Fruit fly (Drosophila melanogaster) whole organism, embryonic: Measurements from ENCODE around the gene CG5191.

Experiments
- Ada2b ChIP-seq: fragments of 200-800 bp; sonication (Bioruptor generic); IDR thresholded peaks from 2 replicates; pipeline ENCODE4 v1.3.6; 2022; ENCODE audit warnings: missing biosample characterization, missing genetic modification characterization
- Adf1 ChIP-seq: fragments of 200-800 bp; sonication (Bioruptor generic); IDR thresholded peaks from 2 replicates; pipeline ENCODE4 v1.3.6; 2022; ENCODE audit warnings: missing biosample characterization, missing genetic modification characterization
- Atf-2 ChIP-seq: fragments of 200-800 bp; sonication (Bioruptor generic); optimal IDR thresholded peaks from 2 replicates; lab custom pipeline; 2016; ENCODE audit warnings: missing biosample characterization, missing genetic modification characterization
- Bdp1 ChIP-seq: fragments of 200-800 bp; sonication (Bioruptor generic); optimal IDR thresholded peaks from 3 replicates; lab custom pipeline; 2016; ENCODE audit warnings: missing biosample characterization, missing genetic modification characterization
- Bgb ChIP-seq: fragments of 200-800 bp; sonication (Bioruptor generic); IDR thresholded peaks from 2 replicates; pipeline ENCODE4 v1.3.6; 2022; ENCODE audit warnings: missing biosample characterization, missing genetic modification characterization; ENCODE audit not compliant: partially characterized antibody
- Blimp-1 ChIP-seq: fragments of 200-800 bp; sonication (Bioruptor generic); optimal IDR thresholded peaks from 3 replicates; lab custom pipeline; 2018; ENCODE audit warnings: missing biosample characterization, missing genetic modification characterization, mild to moderate bottlenecking, moderate library complexity, missing genetic modification reagents
- Bteb2 ChIP-seq: fragments of 200-800 bp; sonication (Bioruptor generic); optimal IDR thresholded peaks from 2 replicates; lab custom pipeline; 2016; ENCODE audit warnings: missing biosample characterization, missing genetic modification characterization
- CG11247 ChIP-seq: fragments of 200-800 bp; sonication (Bioruptor generic); IDR thresholded peaks from 2 replicates; pipeline ENCODE4 v1.3.6; 2022; ENCODE audit warnings: missing biosample characterization, missing genetic modification characterization
- CG11398 ChIP-seq: fragments of 200-800 bp; sonication (Bioruptor generic); optimal IDR thresholded peaks from 2 replicates; lab custom pipeline; 2016; ENCODE audit warnings: missing biosample characterization, missing genetic modification characterization
- CG12071 ChIP-seq: fragments of 200-800 bp; sonication (Bioruptor generic); optimal IDR thresholded peaks from 3 replicates; lab custom pipeline; 2018; ENCODE audit warnings: missing biosample characterization, mild to moderate bottlenecking, missing genetic modification characterization
- CG12104 ChIP-seq: fragments of 200-800 bp; sonication (Bioruptor generic); optimal IDR thresholded peaks from 3 replicates; lab custom pipeline; 2016; ENCODE audit warnings: missing biosample characterization, missing genetic modification characterization
- CG12659 ChIP-seq: fragments of 200-800 bp; sonication (Bioruptor generic); optimal IDR thresholded peaks from 3 replicates; lab custom pipeline; 2017; ENCODE audit warnings: mild to moderate bottlenecking, missing biosample characterization, missing genetic modification reagents, missing genetic modification characterization
- CG12769 ChIP-seq: fragments of 200-800 bp; sonication (Bioruptor generic); optimal IDR thresholded peaks from 2 replicates; lab custom pipeline; 2019; ENCODE audit warnings: missing biosample characterization, mild to moderate bottlenecking, missing genetic modification characterization, moderate library complexity
- CG13894 ChIP-seq: fragments of 200-800 bp; sonication (Bioruptor generic); optimal IDR thresholded peaks from 3 replicates; lab custom pipeline; 2018; ENCODE audit warnings: missing biosample characterization, mild to moderate bottlenecking, missing genetic modification characterization, moderate library complexity
- CG14710 ChIP-seq: fragments of 200-800 bp; sonication (Bioruptor generic); optimal IDR thresholded peaks from 3 replicates; lab custom pipeline; 2019; ENCODE audit warnings: missing biosample characterization, mild to moderate bottlenecking, missing genetic modification characterization, moderate library complexity
- CG1529 ChIP-seq: fragments of 200-800 bp; sonication (Bioruptor generic); optimal IDR thresholded peaks from 3 replicates; lab custom pipeline; 2018; ENCODE audit warnings: missing biosample characterization, missing genetic modification characterization
- CG16815 ChIP-seq: fragments of 200-800 bp; sonication (Bioruptor generic); optimal IDR thresholded peaks from 3 replicates; lab custom pipeline; 2017; ENCODE audit warnings: missing biosample characterization, mild to moderate bottlenecking, missing genetic modification characterization
- CG17612 ChIP-seq: fragments of 200-800 bp; sonication (Bioruptor generic); IDR thresholded peaks from 2 replicates; pipeline ENCODE4 v1.3.6; 2022; ENCODE audit warnings: missing biosample characterization, missing genetic modification characterization
- CG18764 ChIP-seq: fragments of 200-800 bp; sonication (Bioruptor generic); optimal IDR thresholded peaks from 3 replicates; lab custom pipeline; 2016; ENCODE audit warnings: missing biosample characterization, missing genetic modification characterization
- CG3163 ChIP-seq: fragments of 200-800 bp; sonication (Bioruptor generic); optimal IDR thresholded peaks from 3 replicates; lab custom pipeline; 2016; ENCODE audit warnings: missing biosample characterization, missing genetic modification characterization
- CG7357 ChIP-seq: fragments of 200-800 bp; sonication (Bioruptor generic); IDR thresholded peaks from 3 replicates; pipeline ENCODE4 v1.3.6; 2022; ENCODE audit warnings: missing biosample characterization, missing genetic modification characterization
- CG7963 ChIP-seq: fragments of 200-800 bp; sonication (Bioruptor generic); IDR thresholded peaks from 3 replicates; pipeline ENCODE4 v1.3.6; 2022; ENCODE audit warnings: missing biosample characterization, missing genetic modification characterization; ENCODE audit not compliant: partially characterized antibody
- CG8281 ChIP-seq: fragments of 200-800 bp; sonication (Bioruptor generic); optimal IDR thresholded peaks from 2 replicates; lab custom pipeline; 2018; ENCODE audit warnings: missing biosample characterization, mild to moderate bottlenecking, missing genetic modification characterization, moderate library complexity
- CG8290 ChIP-seq, 3 experiments: fragments of 200-800 bp; sonication (Bioruptor generic); optimal IDR thresholded peaks; 2 replicates each; lab custom pipeline; 2016 to 2019; ENCODE audit warnings: missing biosample characterization in 3 of 3, missing genetic modification characterization in 3 of 3, mild to moderate bottlenecking in 2 of 3, moderate library complexity in 1 of 3
- CG9876 ChIP-seq: fragments of 200-800 bp; sonication (Bioruptor generic); optimal IDR thresholded peaks from 2 replicates; lab custom pipeline; 2016; ENCODE audit warnings: missing biosample characterization, missing genetic modification characterization
- Chrac-16 ChIP-seq: fragments of 200-800 bp; sonication (Bioruptor generic); optimal IDR thresholded peaks from 3 replicates; lab custom pipeline; 2016; ENCODE audit warnings: missing biosample characterization, missing genetic modification characterization
- Dek ChIP-seq: fragments of 200-800 bp; sonication (Bioruptor generic); optimal IDR thresholded peaks from 3 replicates; lab custom pipeline; 2019; ENCODE audit warnings: missing biosample characterization, mild to moderate bottlenecking, missing genetic modification characterization, moderate library complexity
- Dip3 ChIP-seq: fragments of 200-800 bp; sonication (Bioruptor generic); optimal IDR thresholded peaks from 3 replicates; lab custom pipeline; 2016; ENCODE audit warnings: missing biosample characterization, missing genetic modification characterization
- Elba2 ChIP-seq: fragments of 200-800 bp; sonication (Bioruptor generic); optimal IDR thresholded peaks from 3 replicates; lab custom pipeline; 2016; ENCODE audit warnings: missing biosample characterization, missing genetic modification characterization
- GATAe ChIP-seq: fragments of 200-800 bp; sonication (Bioruptor generic); conservative IDR thresholded peaks from 2 replicates; pipeline ENCODE4 v1.3.6; 2022; ENCODE audit warnings: missing biosample characterization, missing genetic modification characterization
- HHEX ChIP-seq: fragments of 200-800 bp; sonication (Bioruptor generic); optimal IDR thresholded peaks from 3 replicates; lab custom pipeline; 2017; ENCODE audit warnings: missing biosample characterization, mild to moderate bottlenecking, missing genetic modification characterization, missing genetic modification reagents
- Hmx ChIP-seq: fragments of 200-800 bp; sonication (Bioruptor generic); optimal IDR thresholded peaks from 2 replicates; lab custom pipeline; 2016; ENCODE audit warnings: missing biosample characterization, missing genetic modification characterization
- Lpt ChIP-seq: fragments of >200 bp; optimal IDR thresholded peaks from 2 replicates; lab custom pipeline; 2018; ENCODE audit warnings: missing biosample characterization, missing genetic modification characterization
- Sry-β ChIP-seq: fragments of 200-800 bp; sonication (Bioruptor generic); optimal IDR thresholded peaks from 2 replicates; lab custom pipeline; 2018; ENCODE audit warnings: missing biosample characterization, mild to moderate bottlenecking, missing genetic modification characterization, moderate library complexity
- ac ChIP-seq: fragments of 200-800 bp; sonication (Bioruptor generic); optimal IDR thresholded peaks from 3 replicates; lab custom pipeline; 2017; ENCODE audit warnings: missing biosample characterization, mild to moderate bottlenecking, missing genetic modification characterization
- corto ChIP-seq: fragments of 200-800 bp; sonication (Bioruptor generic); optimal IDR thresholded peaks from 2 replicates; lab custom pipeline; 2016; ENCODE audit warnings: missing biosample characterization, mild to moderate bottlenecking, missing genetic modification characterization, moderate library complexity
- gt ChIP-seq: fragments of 200-800 bp; sonication (Bioruptor generic); IDR thresholded peaks from 2 replicates; pipeline ENCODE4 v1.3.6; 2022; ENCODE audit warnings: missing biosample characterization, missing genetic modification characterization
- her ChIP-seq: fragments of 200-800 bp; sonication (Bioruptor generic); optimal IDR thresholded peaks from 2 replicates; lab custom pipeline; 2016; ENCODE audit warnings: missing biosample characterization, missing genetic modification characterization
- jigr1 ChIP-seq: fragments of 200-800 bp; sonication (Bioruptor generic); IDR thresholded peaks from 3 replicates; pipeline ENCODE4 v1.3.6; 2022; ENCODE audit warnings: missing biosample characterization, missing genetic modification characterization
- knrl ChIP-seq: fragments of 200-800 bp; sonication (Bioruptor generic); IDR thresholded peaks from 3 replicates; pipeline ENCODE4 v1.3.6; 2022; ENCODE audit warnings: missing biosample characterization, missing genetic modification characterization; ENCODE audit not compliant: partially characterized antibody
- mam ChIP-seq: fragments of 200-800 bp; sonication (Bioruptor generic); optimal IDR thresholded peaks from 3 replicates; lab custom pipeline; 2016; ENCODE audit warnings: missing biosample characterization, missing genetic modification characterization
- mirr ChIP-seq: fragments of 200-800 bp; sonication (Bioruptor generic); optimal IDR thresholded peaks from 3 replicates; lab custom pipeline; 2018; ENCODE audit warnings: missing biosample characterization, mild to moderate bottlenecking, missing genetic modification characterization
- sens-2 ChIP-seq: fragments of 200-800 bp; sonication (Bioruptor generic); IDR thresholded peaks from 2 replicates; pipeline ENCODE4 v1.3.6; 2022; ENCODE audit warnings: missing biosample characterization, missing genetic modification characterization
- sima ChIP-seq: fragments of 200-800 bp; sonication (Bioruptor generic); optimal IDR thresholded peaks from 2 replicates; lab custom pipeline; 2016; ENCODE audit warnings: missing biosample characterization, missing genetic modification characterization
- tio ChIP-seq: fragments of 200-800 bp; sonication (Bioruptor generic); optimal IDR thresholded peaks from 2 replicates; lab custom pipeline; 2017; ENCODE audit warnings: missing biosample characterization, missing genetic modification characterization, inconsistent platforms
- trh ChIP-seq: fragments of 200-800 bp; sonication (Bioruptor generic); optimal IDR thresholded peaks from 2 replicates; lab custom pipeline; 2016; ENCODE audit warnings: missing biosample characterization, missing genetic modification characterization
- zen2 ChIP-seq: fragments of 200-800 bp; sonication (Bioruptor generic); IDR thresholded peaks from 3 replicates; pipeline ENCODE4 v1.3.6; 2022; ENCODE audit warnings: missing biosample characterization, missing genetic modification characterization; ENCODE audit not compliant: partially characterized antibody
- zf30C ChIP-seq: fragments of 200-800 bp; sonication (Bioruptor generic); optimal IDR thresholded peaks from 3 replicates; lab custom pipeline; 2018; ENCODE audit warnings: missing biosample characterization, mild to moderate bottlenecking, missing genetic modification characterization

CG5191 gene

dm6 chr3R:20594194-20595144 lies 33.8 kb downstream of the CG5191 start (continued):
- no peak for TF ChIP-seq Hmx (GFP tag; lab: Kevin White, UChicago)
- no peak for TF ChIP-seq Dip3 (GFP tag; lab: Kevin White, UChicago)
- TF ChIP-seq CG7963 (GFP tag; lab: Robert Waterston, UW), result no peak
- TF ChIP-seq Lpt (GFP tag; lab: Kevin White, UChicago), result no peak
- peak; percentile 79 for TF ChIP-seq CG18764
- TF ChIP-seq Ada2b, result peak; percentile 67
- no peak for TF ChIP-seq gt (GFP tag; lab: Robert Waterston, UW)
- peak; percentile 81 for TF ChIP-seq CG7357 (GFP tag; lab: Robert Waterston, UW)
- TF ChIP-seq CG12659, result peak; percentile 81
- TF ChIP-seq Bteb2 (GFP tag; lab: Kevin White, UChicago), result no peak
- TF ChIP-seq Adf1 (GFP tag; lab: Robert Waterston, UW), result no peak; the same call in 1 of the 2 replicates
- no peak for TF ChIP-seq mirr (GFP tag; lab: Kevin White, UChicago)
- TF ChIP-seq Bdp1 (GFP tag; lab: Kevin White, UChicago), result no peak
- TF ChIP-seq her (GFP tag; lab: Kevin White, UChicago), result no peak
- peak; percentile 89 for TF ChIP-seq CG16815
- no peak; the same call in 1 of the 2 replicates for TF ChIP-seq GATAe (GFP tag; lab: Robert Waterston, UW)
- no peak for TF ChIP-seq Bgb (GFP tag; lab: Robert Waterston, UW)
- TF ChIP-seq HHEX (GFP tag; lab: Kevin White, UChicago), result peak; percentile 80
- TF ChIP-seq CG8281 (tag; lab: Kevin White, UChicago), result peak; percentile 78
- no peak for TF ChIP-seq CG12071 (GFP tag; lab: Kevin White, UChicago)
- no peak for TF ChIP-seq mam
- TF ChIP-seq CG9876 (GFP tag; lab: Kevin White, UChicago), result no peak
- peak; percentile 98 for TF ChIP-seq CG14710 (tag; lab: Kevin White, UChicago)
- TF ChIP-seq CG3163, result no peak
- no peak for TF ChIP-seq corto (GFP tag; lab: Kevin White, UChicago)
- no peak for TF ChIP-seq knrl (GFP tag; lab: Robert Waterston, UW)
- peak; percentile 65 for TF ChIP-seq CG8290 (GFP tag; optimal IDR thresholded peaks at IDR 0.05; lab: Kevin White, UChicago)
- TF ChIP-seq CG8290 (tag; optimal IDR thresholded peaks at IDR 0.05; lab: Kevin White, UChicago), result peak; percentile 11 to 25
- no peak for TF ChIP-seq zen2
- no peak for TF ChIP-seq Atf-2
- TF ChIP-seq tio (GFP tag; lab: Kevin White, UChicago), result peak; percentile 86
- TF ChIP-seq sens-2 (GFP tag; lab: Robert Waterston, UW), result 0 out of 2 replicates have a peak, but pooled peaks have one; percentile 5
- peak; percentile 91 for TF ChIP-seq ac (GFP tag; lab: Kevin White, UChicago)
- TF ChIP-seq zf30C (GFP tag; lab: Kevin White, UChicago), result peak; percentile 93
- peak; percentile 23 for TF ChIP-seq Elba2 (GFP tag; lab: Kevin White, UChicago)
- no peak for TF ChIP-seq sima (GFP tag; lab: Kevin White, UChicago)
- TF ChIP-seq Sry-β (GFP tag; lab: Kevin White, UChicago), result peak; percentile 29
- TF ChIP-seq jigr1 (GFP tag; lab: Robert Waterston, UW), result peak; percentile 59; the same call in 1 of the 3 replicates
- TF ChIP-seq CG17612, result peak; percentile 27; the same call in 1 of the 2 replicates
- TF ChIP-seq CG12769 (tag; lab: Kevin White, UChicago), result peak; percentile 9
- TF ChIP-seq Dek (tag; lab: Kevin White, UChicago), result peak; percentile 83
- TF ChIP-seq CG12104 (GFP tag; lab: Kevin White, UChicago), result peak; percentile 82
- TF ChIP-seq Blimp-1 (GFP tag; lab: Kevin White, UChicago), result peak; percentile 97
- TF ChIP-seq CG11398, result no peak
- TF ChIP-seq CG1529, result peak; percentile 71
- TF ChIP-seq Chrac-16, result peak; percentile 68
- TF ChIP-seq trh (GFP tag; lab: Kevin White, UChicago), result peak; percentile 70
- TF ChIP-seq CG13894, result no peak
- peak; percentile 23 for TF ChIP-seq CG11247 (GFP tag; lab: Robert Waterston, UW)
